Fruit fly (Drosophila melanogaster): ENCODE results near the gene RpL6.

DNA sequence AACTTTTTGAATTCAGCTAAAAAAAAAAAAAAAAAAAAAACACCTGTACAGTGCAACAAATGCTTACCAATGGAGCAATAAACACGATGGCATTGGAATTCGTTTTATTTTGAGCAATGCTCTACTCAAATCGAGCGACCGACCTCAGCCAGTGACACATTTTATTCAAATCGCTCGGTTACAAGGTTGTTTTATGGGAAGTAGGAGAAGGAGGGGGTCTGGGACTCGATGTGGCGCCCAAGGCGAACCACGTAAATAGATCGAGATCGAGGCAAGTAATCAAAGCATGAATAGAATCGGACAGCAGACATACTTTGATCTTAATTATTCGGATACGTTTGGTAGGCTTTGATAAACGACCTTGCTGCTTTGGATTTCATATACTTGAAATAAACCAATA lies 7.2 kb upstream of the RpL6 start:
- TF ChIP-seq Hr83 (GFP tag; optimal IDR thresholded peaks at IDR 0.05; ENCODE audit: poor library complexity, severe bottlenecking) (no peak), sv (GFP tag; optimal IDR thresholded peaks at IDR 0.05) (no peak), Jra (GFP tag; optimal IDR thresholded peaks at IDR 0.05) (no peak), Hnf4 (GFP tag; optimal IDR thresholded peaks at IDR 0.05) (no peak), OdsH (GFP tag; optimal IDR thresholded peaks at IDR 0.05) (no peak), usp (GFP tag; optimal IDR thresholded peaks at IDR 0.05) (no peak), GATAd (GFP tag; optimal IDR thresholded peaks at IDR 0.05) (no peak), dl (GFP tag; optimal IDR thresholded peaks at IDR 0.05; ENCODE audit: insufficient read depth in 1 of 2, partially characterized antibody in 2 of 2) (no peak), CG32264 (GFP tag; optimal IDR thresholded peaks at IDR 0.05) (no peak), lola (GFP tag; optimal IDR thresholded peaks at IDR 0.05) (no peak), h (GFP tag; optimal IDR thresholded peaks at IDR 0.05) (no peak), HLH106 (tag; optimal IDR thresholded peaks at IDR 0.05) (no peak)
